Worm (Caenorhabditis elegans): ENCODE data around the gene F53F4.12.

The F53F4.12 gene

ce11 chrV:13608486-13608885 is 17.4 kb upstream of the F53F4.12 start:
- no peak for TF ChIP-seq alr-1 (tag; optimal IDR thresholded peaks at IDR 0.05; ENCODE audit: borderline replicate concordance)
- no peak for TF ChIP-seq lin-39 (tag; optimal IDR thresholded peaks at IDR 0.05)
- TF ChIP-seq ztf-11 (tag; optimal IDR thresholded peaks at IDR 0.05): no peak
- no peak for TF ChIP-seq Y116A8C.19 (tag; optimal IDR thresholded peaks at IDR 0.05; ENCODE audit: borderline replicate concordance)
- no peak for TF ChIP-seq nhr-11 (tag; optimal IDR thresholded peaks at IDR 0.05)
- TF ChIP-seq grh-1 (GFP tag; IDR thresholded peaks at IDR 0.05): no peak
- TF ChIP-seq lin-35 (GFP tag; optimal IDR thresholded peaks at IDR 0.05): peak in 1 of 2 experiments; percentile 42
- no peak for TF ChIP-seq xbp-1 (tag; optimal IDR thresholded peaks at IDR 0.05)
- no peak for TF ChIP-seq nhr-47 (tag; optimal IDR thresholded peaks at IDR 0.05)
- TF ChIP-seq lin-15B (tag; optimal IDR thresholded peaks at IDR 0.05): no peak
- TF ChIP-seq nhr-237 (tag; optimal IDR thresholded peaks at IDR 0.05): no peak
- peak in 2 of 6 experiments; percentile 35 to 82 for TF ChIP-seq elt-3 (tag; optimal IDR thresholded peaks at IDR 0.05)
- no peak for TF ChIP-seq hlh-17 (GFP tag; optimal IDR thresholded peaks at IDR 0.05; ENCODE audit: borderline replicate concordance)
- TF ChIP-seq egl-27 (tag; optimal IDR thresholded peaks at IDR 0.05): no peak
- no peak for TF ChIP-seq unc-62 (GFP tag; optimal IDR thresholded peaks at IDR 0.05)
- no peak for TF ChIP-seq ets-5 (GFP tag; IDR thresholded peaks at IDR 0.05)
- peak; percentile 62 for TF ChIP-seq nhr-20 (tag; optimal IDR thresholded peaks at IDR 0.05)
- TF ChIP-seq tbx-2 (tag; optimal IDR thresholded peaks at IDR 0.05): peak; percentile 33
- TF ChIP-seq fkh-10 (GFP tag; optimal IDR thresholded peaks at IDR 0.05): no peak
- no peak for TF ChIP-seq pag-3 (tag; optimal IDR thresholded peaks at IDR 0.05; ENCODE audit: borderline replicate concordance, insufficient read depth)
- no peak for TF ChIP-seq lin-13 (GFP tag; optimal IDR thresholded peaks at IDR 0.05)
- TF ChIP-seq ceh-90 (tag; optimal IDR thresholded peaks at IDR 0.05): no peak
- no peak for TF ChIP-seq hlh-4 (tag; optimal IDR thresholded peaks at IDR 0.05)
- no peak for TF ChIP-seq nhr-12 (tag; optimal IDR thresholded peaks at IDR 0.05)
- no peak for TF ChIP-seq swsn-7 (tag; optimal IDR thresholded peaks at IDR 0.05)
- TF ChIP-seq C04F5.9 (tag; optimal IDR thresholded peaks at IDR 0.05): no peak
- peak; percentile 15 for TF ChIP-seq nhr-90 (tag; optimal IDR thresholded peaks at IDR 0.05; ENCODE audit: poor library complexity)
- no peak for TF ChIP-seq nhr-28 (tag; optimal IDR thresholded peaks at IDR 0.05)
- no peak for TF ChIP-seq mdl-1 (tag; optimal IDR thresholded peaks at IDR 0.05)
- no peak for TF ChIP-seq ceh-82 (tag; optimal IDR thresholded peaks at IDR 0.05)
- no peak for TF ChIP-seq efl-3 (GFP tag; optimal IDR thresholded peaks at IDR 0.05)
- TF ChIP-seq unc-30 (tag; optimal IDR thresholded peaks at IDR 0.05): no peak
- TF ChIP-seq nhr-19 (GFP tag; conservative IDR thresholded peaks at IDR 0.05): peak; percentile 20; the same call in 1 of the 2 replicates
- TF ChIP-seq zip-4 (GFP tag; optimal IDR thresholded peaks at IDR 0.05): no peak
- no peak for TF ChIP-seq pqm-1 (tag; optimal IDR thresholded peaks at IDR 0.05)
- TF ChIP-seq sox-4 (tag; optimal IDR thresholded peaks at IDR 0.05): no peak
- no peak for TF ChIP-seq fos-1 (tag; optimal IDR thresholded peaks at IDR 0.05)
- TF ChIP-seq mab-9 (GFP tag; IDR thresholded peaks at IDR 0.05): no peak
- TF ChIP-seq lsy-2 (tag; optimal IDR thresholded peaks at IDR 0.05): no peak
- no peak for TF ChIP-seq unc-86 (tag; optimal IDR thresholded peaks at IDR 0.05)
- TF ChIP-seq ceh-8 (GFP tag; optimal IDR thresholded peaks at IDR 0.05): no peak
- no peak for TF ChIP-seq tlp-1 (tag; optimal IDR thresholded peaks at IDR 0.05)
- peak; percentile 81 for TF ChIP-seq blmp-1 (tag; optimal IDR thresholded peaks at IDR 0.05)
- TF ChIP-seq egl-13 (tag; optimal IDR thresholded peaks at IDR 0.05): no peak
- no peak for TF ChIP-seq nhr-84 (tag; optimal IDR thresholded peaks at IDR 0.05)
- no peak for TF ChIP-seq pax-3 (tag; optimal IDR thresholded peaks at IDR 0.05)
- no peak for TF ChIP-seq irx-1 (tag; optimal IDR thresholded peaks at IDR 0.05)
- no peak for TF ChIP-seq aly-2 (tag; optimal IDR thresholded peaks at IDR 0.05)
- no peak for TF ChIP-seq mep-1 (tag; optimal IDR thresholded peaks at IDR 0.05)
- TF ChIP-seq elt-2 (tag; optimal IDR thresholded peaks at IDR 0.05): no peak
- no peak for TF ChIP-seq fkh-4 (tag; optimal IDR thresholded peaks at IDR 0.05; ENCODE audit: borderline replicate concordance)
- TF ChIP-seq zag-1 (tag; optimal IDR thresholded peaks at IDR 0.05): no peak
- no peak for TF ChIP-seq ceh-88 (GFP tag; IDR thresholded peaks at IDR 0.05)

Measured in whole organism, L1 larva.